Worm (Caenorhabditis elegans) whole organism, L4 larva: ENCODE data around the gene F58A6.2.

Source experiments
- D1046.2 ChIP-seq: fragments of 200-800 bp; sonication (Bioruptor generic); IDR thresholded peaks from 2 replicates; pipeline ENCODE4 v1.3.6; 2022; ENCODE audit warnings: missing genetic modification characterization, missing compliant biosample characterization
- mdt-29 ChIP-seq: fragments of 200-800 bp; sonication (Bioruptor generic); IDR thresholded peaks from 2 replicates; pipeline ENCODE4 v1.3.6; 2022; ENCODE audit warnings: missing genetic modification reagents, missing genetic modification characterization, missing compliant biosample characterization
- mxl-3 ChIP-seq: fragments of 200-800 bp; sonication (Bioruptor generic); optimal IDR thresholded peaks from 2 replicates; lab custom pipeline; 2018; ENCODE audit warnings: mild to moderate bottlenecking, missing genetic modification characterization, missing compliant biosample characterization
- pha-4 ChIP-seq, 2 experiments: fragments of 150-350 bp in 1 of 2; fragments of 200-800 bp in 1 of 2; sonication (Bioruptor generic) in 1 of 2; IDR thresholded peaks in 1 of 2; optimal IDR thresholded peaks in 1 of 2; 2 replicates each; pipeline versions ENCODE4 v1.3.6 to Lab custom; 2014 to 2022; ENCODE audit warnings: missing genetic modification characterization in 2 of 2, missing genetic modification reagents in 2 of 2, missing biosample characterization in 1 of 2, missing compliant biosample characterization in 1 of 2
- pqm-1 ChIP-seq: sonication (generic microtip); optimal IDR thresholded peaks from 2 replicates; lab custom pipeline; 2017; ENCODE audit warnings: missing biosample characterization, missing genetic modification characterization
- unc-62 ChIP-seq, 3 experiments: fragments of 150-350 bp in 1 of 3; sonication (generic microtip); optimal IDR thresholded peaks in 2 of 3; peaks in 1 of 3; 1 replicate in 1 of 3; 2 replicates in 2 of 3; lab custom pipeline; 2014 to 2017; ENCODE audit warnings: missing biosample characterization in 3 of 3, missing genetic modification characterization in 3 of 3, missing genetic modification reagents in 3 of 3, missing genotype in 1 of 3

DNA sequence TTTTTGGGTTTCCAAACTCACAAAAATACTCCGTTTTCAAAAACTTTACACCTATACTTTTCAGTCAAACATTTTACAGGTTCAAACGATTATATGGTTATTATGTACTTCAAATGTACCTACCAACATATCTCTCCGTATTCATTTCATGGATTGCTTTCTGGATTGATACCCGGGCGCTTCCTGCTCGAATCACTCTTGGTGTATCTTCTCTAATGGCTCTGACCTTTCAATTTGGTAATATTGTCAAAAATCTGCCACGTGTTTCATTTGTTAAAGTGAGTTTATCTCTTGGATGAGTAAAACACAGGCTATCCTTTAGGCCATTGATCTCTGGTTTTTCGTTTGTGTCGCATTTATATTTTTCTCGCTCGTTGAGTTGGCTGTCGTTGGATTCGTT lies 4.7 kb upstream of the F58A6.2 start:
- TF ChIP-seq pha-4 (GFP tag; IDR thresholded peaks at IDR 0.05; lab: Robert Waterston, UW) (no peak), pha-4 (tag; optimal IDR thresholded peaks at IDR 0.05; lab: Kevin White, UChicago) (no peak), mxl-3 (GFP tag; lab: Kevin White, UChicago) (no peak), mdt-29 (GFP tag; lab: Robert Waterston, UW) (no peak), unc-62 (GFP tag; optimal IDR thresholded peaks at IDR 0.05 in 1 of 2; lab: Kevin White, UChicago) (peak in 1 of 2 experiments; percentile 90), unc-62 (tag; optimal IDR thresholded peaks at IDR 0.05; lab: Kevin White, UChicago) (no peak), D1046.2 (GFP tag; lab: Robert Waterston, UW) (no peak), pqm-1 (tag; lab: Kevin White, UChicago) (no peak)
